Fruit fly (Drosophila melanogaster) whole organism, pupa: ENCODE data around the gene Zip89B.

Experiments used
- CG10348 ChIP-seq: fragments of 200-800 bp; sonication (Bioruptor generic); IDR thresholded peaks from 2 replicates; pipeline ENCODE4 v1.3.6; 2022; ENCODE audit warnings: missing biosample characterization, missing genetic modification characterization
- CG12605 ChIP-seq: fragments of 200-800 bp; sonication (Bioruptor generic); IDR thresholded peaks from 2 replicates; pipeline ENCODE4 v1.3.6; 2022; ENCODE audit warnings: missing biosample characterization, missing genetic modification characterization
- CG13204 ChIP-seq: fragments of 200-800 bp; sonication (Bioruptor generic); optimal IDR thresholded peaks from 2 replicates; lab custom pipeline; 2018; ENCODE audit warnings: missing biosample characterization, mild to moderate bottlenecking, missing genetic modification characterization, moderate library complexity
- CG14655 ChIP-seq: fragments of 200-800 bp; sonication (Bioruptor generic); optimal IDR thresholded peaks from 3 replicates; lab custom pipeline; 2017; ENCODE audit warnings: mild to moderate bottlenecking, missing biosample characterization, missing genetic modification reagents, missing genetic modification characterization
- CG15710 ChIP-seq: fragments of 200-800 bp; sonication (Bioruptor generic); optimal IDR thresholded peaks from 2 replicates; lab custom pipeline; 2018; ENCODE audit warnings: missing biosample characterization, mild to moderate bottlenecking, missing genetic modification characterization, moderate library complexity
- CG17806 ChIP-seq: fragments of 200-800 bp; sonication (Bioruptor generic); optimal IDR thresholded peaks from 2 replicates; lab custom pipeline; 2018; ENCODE audit warnings: missing biosample characterization, mild to moderate bottlenecking, missing genetic modification characterization, moderate library complexity
- CG32121 ChIP-seq: fragments of 200-800 bp; sonication (Bioruptor generic); IDR thresholded peaks from 2 replicates; pipeline ENCODE4 v1.3.6; 2022; ENCODE audit warnings: missing biosample characterization, missing genetic modification characterization
- CG34367 ChIP-seq: fragments of 200-800 bp; sonication (Bioruptor generic); optimal IDR thresholded peaks from 2 replicates; lab custom pipeline; 2018; ENCODE audit warnings: missing biosample characterization, mild to moderate bottlenecking, missing genetic modification characterization
- CG4496 ChIP-seq: fragments of 200-800 bp; sonication (Bioruptor generic); IDR thresholded peaks from 3 replicates; pipeline ENCODE4 v1.3.6; 2022; ENCODE audit warnings: missing biosample characterization, missing genetic modification characterization
- CG8159 ChIP-seq: fragments of 200-800 bp; sonication (Bioruptor generic); optimal IDR thresholded peaks from 3 replicates; lab custom pipeline; 2018; ENCODE audit warnings: missing biosample characterization, mild to moderate bottlenecking, missing genetic modification characterization, moderate library complexity
- CG8301 ChIP-seq: fragments of 200-800 bp; sonication (Bioruptor generic); optimal IDR thresholded peaks from 2 replicates; lab custom pipeline; 2018; ENCODE audit warnings: missing biosample characterization, mild to moderate bottlenecking, missing genetic modification characterization
- CG9948 ChIP-seq: fragments of 200-800 bp; sonication (Bioruptor generic); optimal IDR thresholded peaks from 2 replicates; lab custom pipeline; 2018; ENCODE audit warnings: missing biosample characterization, mild to moderate bottlenecking, missing genetic modification characterization, moderate library complexity
- D1 ChIP-seq: fragments of 200-800 bp; sonication (Bioruptor generic); optimal IDR thresholded peaks from 2 replicates; lab custom pipeline; 2018; ENCODE audit warnings: missing biosample characterization, mild to moderate bottlenecking, missing genetic modification characterization, moderate library complexity
- EcR ChIP-seq: fragments of 200-800 bp; sonication (Bioruptor generic); optimal IDR thresholded peaks from 3 replicates; lab custom pipeline; 2019; ENCODE audit warnings: missing biosample characterization, missing genetic modification characterization, mild to moderate bottlenecking, moderate library complexity, missing genetic modification reagents
- Ets98B ChIP-seq: fragments of 200-800 bp; sonication (Bioruptor generic); IDR thresholded peaks from 2 replicates; pipeline ENCODE4 v1.3.6; 2022; ENCODE audit warnings: missing biosample characterization, missing genetic modification characterization
- Pif1A ChIP-seq: fragments of 200-800 bp; sonication (Bioruptor generic); optimal IDR thresholded peaks from 3 replicates; lab custom pipeline; 2016; ENCODE audit warnings: missing biosample characterization, missing genetic modification characterization
- Pif1B ChIP-seq: fragments of 200-800 bp; sonication (Bioruptor generic); optimal IDR thresholded peaks from 3 replicates; lab custom pipeline; 2016; ENCODE audit warnings: missing biosample characterization, missing genetic modification characterization
- Snoo ChIP-seq: fragments of 200-800 bp; sonication (Bioruptor generic); optimal IDR thresholded peaks from 3 replicates; lab custom pipeline; 2017; ENCODE audit warnings: missing biosample characterization, mild to moderate bottlenecking, missing genetic modification characterization, inconsistent platforms
- fd96Ca ChIP-seq: fragments of 200-800 bp; sonication (Bioruptor generic); IDR thresholded peaks from 3 replicates; pipeline ENCODE4 v1.3.6; 2022; ENCODE audit warnings: missing biosample characterization, missing genetic modification characterization
- gl ChIP-seq: fragments of 200-800 bp; sonication (Bioruptor generic); optimal IDR thresholded peaks from 2 replicates; lab custom pipeline; 2018; ENCODE audit warnings: missing biosample characterization, mild to moderate bottlenecking, missing genetic modification characterization
- rn ChIP-seq: fragments of 200-800 bp; sonication (Bioruptor generic); IDR thresholded peaks from 2 replicates; pipeline ENCODE4 v1.3.6; 2022; ENCODE audit warnings: missing biosample characterization, missing genetic modification characterization

Gene Zip89B

dm6 chr3R:16287850-16288249 lies 17.7 kb upstream of the Zip89B start:
- TF ChIP-seq CG34367 (tag; lab: Kevin White, UChicago) (no peak), CG4496 (no peak), CG15710 (tag; lab: Kevin White, UChicago) (no peak), CG17806 (tag; lab: Kevin White, UChicago) (no peak), Pif1A (GFP tag; lab: Kevin White, UChicago) (no peak), fd96Ca (GFP tag; lab: Robert Waterston, UW) (no peak), CG12605 (GFP tag; lab: Robert Waterston, UW) (no peak), rn (GFP tag; lab: Robert Waterston, UW) (no peak), EcR (GFP tag; lab: Kevin White, UChicago) (no peak), Snoo (tag; lab: Kevin White, UChicago) (no peak), gl (tag; lab: Kevin White, UChicago) (no peak), CG14655 (GFP tag; lab: Kevin White, UChicago) (no peak), Pif1B (no peak), CG8301 (tag; lab: Kevin White, UChicago) (no peak)
- TF ChIP-seq, all 21 proteins: peak for 0

- peak; percentile 1 for TF ChIP-seq CG8159 (tag; lab: Kevin White, UChicago)
- TF ChIP-seq gl (tag; lab: Kevin White, UChicago) = peak; percentile 38
- no peak for TF ChIP-seq CG15710 (tag; lab: Kevin White, UChicago)
- TF ChIP-seq rn (GFP tag; lab: Robert Waterston, UW) = no peak
- peak; percentile 90 for TF ChIP-seq EcR (GFP tag; lab: Kevin White, UChicago)
- TF ChIP-seq, all 21 proteins: peak for 3
Measured at dm6 chr3R:16288714-16289291, 16.8 kb upstream of the Zip89B start.

dm6 chr3R:16290242-16290824 lies 15.2 kb upstream of the Zip89B start:
- TF ChIP-seq EcR (GFP tag; lab: Kevin White, UChicago) (peak; percentile 82), Snoo (tag; lab: Kevin White, UChicago) (peak; percentile 26), CG32121 (GFP tag; lab: Robert Waterston, UW) (no peak)

dm6 chr3R:16295513-16296123 lies 9.9 kb upstream of the Zip89B start:
- no peak for TF ChIP-seq CG4496
- TF ChIP-seq CG12605 (GFP tag; lab: Robert Waterston, UW) = no peak
- TF ChIP-seq CG9948 (tag; lab: Kevin White, UChicago) = no peak
- no peak for TF ChIP-seq CG8159 (tag; lab: Kevin White, UChicago)
- no peak for TF ChIP-seq CG10348 (GFP tag; lab: Robert Waterston, UW)
- no peak for TF ChIP-seq Ets98B (GFP tag; lab: Robert Waterston, UW)
- no peak for TF ChIP-seq Snoo (tag; lab: Kevin White, UChicago)
- no peak for TF ChIP-seq EcR (GFP tag; lab: Kevin White, UChicago)
- no peak for TF ChIP-seq CG15710 (tag; lab: Kevin White, UChicago)
- no peak for TF ChIP-seq Pif1B
- no peak for TF ChIP-seq D1 (tag; lab: Kevin White, UChicago)
- TF ChIP-seq rn (GFP tag; lab: Robert Waterston, UW) = no peak
- no peak for TF ChIP-seq CG34367 (tag; lab: Kevin White, UChicago)
- TF ChIP-seq CG17806 (tag; lab: Kevin White, UChicago) = no peak
- TF ChIP-seq CG14655 (GFP tag; lab: Kevin White, UChicago) = no peak
- TF ChIP-seq gl (tag; lab: Kevin White, UChicago) = no peak
- TF ChIP-seq CG8301 (tag; lab: Kevin White, UChicago) = no peak
- no peak for TF ChIP-seq fd96Ca (GFP tag; lab: Robert Waterston, UW)
- no peak for TF ChIP-seq Pif1A (GFP tag; lab: Kevin White, UChicago)
- no peak for TF ChIP-seq CG13204

- TF ChIP-seq CG8301 (tag; lab: Kevin White, UChicago) = no peak
- TF ChIP-seq CG17806 (tag; lab: Kevin White, UChicago) = no peak
- TF ChIP-seq CG15710 (tag; lab: Kevin White, UChicago) = no peak
- peak; percentile 69 for TF ChIP-seq EcR (GFP tag; lab: Kevin White, UChicago)
Measured at dm6 chr3R:16308057-16308456, 2.5 kb downstream of the Zip89B start.

dm6 chr3R:16309302-16310080 lies 3.9 kb downstream of the Zip89B start:
- TF ChIP-seq CG8301 (tag; lab: Kevin White, UChicago) (no peak), CG13204 (peak; percentile 67), Pif1A (GFP tag; lab: Kevin White, UChicago) (peak; percentile 10), CG15710 (tag; lab: Kevin White, UChicago) (peak; percentile 10), rn (GFP tag; lab: Robert Waterston, UW) (no peak), Snoo (tag; lab: Kevin White, UChicago) (no peak), CG12605 (GFP tag; lab: Robert Waterston, UW) (0 out of 2 replicates have a peak, but pooled peaks have one; percentile 17), CG34367 (tag; lab: Kevin White, UChicago) (no peak), CG32121 (GFP tag; lab: Robert Waterston, UW) (peak; percentile 30; the same call in 1 of the 2 replicates), CG14655 (GFP tag; lab: Kevin White, UChicago) (no peak), CG4496 (0 out of 3 replicates have a peak, but pooled peaks have one; percentile 42), CG8159 (tag; lab: Kevin White, UChicago) (peak; percentile 19), Pif1B (no peak)
